Fruit fly (Drosophila melanogaster) whole organism, prepupa: ENCODE measurements around the gene Oseg1.

Source experiments
- Blimp-1 ChIP-seq: fragments of 200-800 bp; sonication (Bioruptor generic); optimal IDR thresholded peaks from 3 replicates; lab custom pipeline; 2017; ENCODE audit warnings: missing biosample characterization, missing genetic modification characterization, mild to moderate bottlenecking, moderate library complexity, missing genetic modification reagents
- CG10631 ChIP-seq: fragments of 200-800 bp; sonication (Bioruptor generic); optimal IDR thresholded peaks from 2 replicates; lab custom pipeline; 2016; ENCODE audit warnings: missing biosample characterization, missing genetic modification characterization
- CG10669 ChIP-seq: fragments of 200-800 bp; sonication (Bioruptor generic); optimal IDR thresholded peaks from 3 replicates; lab custom pipeline; 2018; ENCODE audit warnings: missing biosample characterization, mild to moderate bottlenecking, missing genetic modification characterization, moderate library complexity
- CG11294 ChIP-seq: fragments of 200-800 bp; sonication (Bioruptor generic); IDR thresholded peaks from 2 replicates; pipeline ENCODE4 v1.3.6; 2022; ENCODE audit warnings: missing biosample characterization, missing genetic modification characterization
- CG11762 ChIP-seq: fragments of 200-800 bp; sonication (Bioruptor generic); optimal IDR thresholded peaks from 3 replicates; lab custom pipeline; 2016; ENCODE audit warnings: missing biosample characterization, missing genetic modification characterization; ENCODE audit not compliant: insufficient read depth
- CG3032 ChIP-seq: fragments of 200-800 bp; optimal IDR thresholded peaks from 2 replicates; lab custom pipeline; 2019; ENCODE audit warnings: missing biosample characterization, mild to moderate bottlenecking, missing genetic modification characterization, moderate library complexity
- CG31627 ChIP-seq: fragments of 200-800 bp; sonication (Bioruptor generic); optimal IDR thresholded peaks from 3 replicates; lab custom pipeline; 2016; ENCODE audit warnings: missing biosample characterization, missing genetic modification characterization
- CG32006 ChIP-seq: fragments of 200-800 bp; sonication (Bioruptor generic); optimal IDR thresholded peaks from 3 replicates; lab custom pipeline; 2017; ENCODE audit warnings: missing biosample characterization, mild to moderate bottlenecking, missing genetic modification characterization
- CG34406 ChIP-seq: fragments of 200-800 bp; sonication (Bioruptor generic); optimal IDR thresholded peaks from 3 replicates; lab custom pipeline; 2016; ENCODE audit warnings: missing biosample characterization, missing genetic modification characterization
- CG3919 ChIP-seq: fragments of 200-800 bp; sonication (Bioruptor generic); optimal IDR thresholded peaks from 3 replicates; lab custom pipeline; 2016; ENCODE audit warnings: missing biosample characterization, missing genetic modification characterization
- CG4318 ChIP-seq: fragments of 200-800 bp; sonication (Bioruptor generic); optimal IDR thresholded peaks from 3 replicates; lab custom pipeline; 2017; ENCODE audit warnings: missing biosample characterization, mild to moderate bottlenecking, missing genetic modification characterization
- CG6163 ChIP-seq: fragments of 200-800 bp; sonication (Bioruptor generic); IDR thresholded peaks from 3 replicates; pipeline ENCODE4 v1.3.6; 2022; ENCODE audit warnings: missing biosample characterization, missing genetic modification characterization
- CG6276 ChIP-seq: fragments of 200-800 bp; sonication (Bioruptor generic); optimal IDR thresholded peaks from 2 replicates; lab custom pipeline; 2017; ENCODE audit warnings: missing biosample characterization, mild to moderate bottlenecking, missing genetic modification characterization
- CG6792 ChIP-seq: fragments of 200-800 bp; sonication (Bioruptor generic); optimal IDR thresholded peaks from 3 replicates; lab custom pipeline; 2016; ENCODE audit warnings: missing biosample characterization, missing genetic modification characterization
- CG6808 ChIP-seq: fragments of 200-800 bp; sonication (Bioruptor generic); optimal IDR thresholded peaks from 3 replicates; lab custom pipeline; 2017; ENCODE audit warnings: missing biosample characterization, missing genetic modification characterization, mild to moderate bottlenecking, moderate library complexity, missing genetic modification reagents
- CG6854 ChIP-seq: fragments of 200-800 bp; sonication (Bioruptor generic); optimal IDR thresholded peaks from 2 replicates; lab custom pipeline; 2017; ENCODE audit warnings: missing biosample characterization, mild to moderate bottlenecking, missing genetic modification characterization
- CG7368 ChIP-seq: fragments of 200-800 bp; sonication (Bioruptor generic); optimal IDR thresholded peaks from 3 replicates; lab custom pipeline; 2016; ENCODE audit warnings: missing biosample characterization, missing genetic modification characterization
- CG8119 ChIP-seq: fragments of 200-800 bp; sonication (Bioruptor generic); IDR thresholded peaks from 3 replicates; pipeline ENCODE4 v1.3.6; 2022; ENCODE audit warnings: missing biosample characterization, missing genetic modification characterization
- CG8319 ChIP-seq: fragments of 200-800 bp; sonication (Bioruptor generic); optimal IDR thresholded peaks from 3 replicates; lab custom pipeline; 2016; ENCODE audit warnings: missing biosample characterization, missing genetic modification characterization
- CG8632 ChIP-seq: fragments of 200-800 bp; sonication (Bioruptor generic); optimal IDR thresholded peaks from 3 replicates; lab custom pipeline; 2016; ENCODE audit warnings: missing biosample characterization, missing genetic modification characterization
- CG9139 ChIP-seq: fragments of 200-800 bp; sonication (Bioruptor generic); optimal IDR thresholded peaks from 3 replicates; lab custom pipeline; 2017; ENCODE audit warnings: missing biosample characterization, mild to moderate bottlenecking, missing genetic modification characterization
- Eip75B ChIP-seq: fragments of 200-800 bp; sonication (Bioruptor generic); optimal IDR thresholded peaks from 3 replicates; lab custom pipeline; 2016; ENCODE audit warnings: missing biosample characterization, missing genetic modification characterization
- Eip78C ChIP-seq: fragments of 200-800 bp; sonication (Bioruptor generic); peaks from one replicate; lab custom pipeline; 2016; ENCODE audit warnings: missing biosample characterization, missing genetic modification characterization
- Eip93F ChIP-seq: fragments of 200-800 bp; sonication (Bioruptor generic); optimal IDR thresholded peaks from 2 replicates; lab custom pipeline; 2016; ENCODE audit warnings: missing biosample characterization, mild to moderate bottlenecking, missing genetic modification characterization
- Ets21C ChIP-seq: fragments of 200-800 bp; sonication (Bioruptor generic); optimal IDR thresholded peaks from 3 replicates; lab custom pipeline; 2016; ENCODE audit warnings: missing biosample characterization, missing genetic modification characterization
- Ets96B ChIP-seq: fragments of 200-800 bp; optimal IDR thresholded peaks from 2 replicates; lab custom pipeline; 2019; ENCODE audit warnings: missing biosample characterization, mild to moderate bottlenecking, missing genetic modification characterization, moderate library complexity
- Gug ChIP-seq: fragments of 200-800 bp; sonication (Bioruptor generic); IDR thresholded peaks from 2 replicates; pipeline ENCODE4 v1.3.6; 2022; ENCODE audit warnings: missing biosample characterization, missing genetic modification characterization
- Hr38 ChIP-seq: sonication (Bioruptor generic); optimal IDR thresholded peaks from 2 replicates; lab custom pipeline; 2016; ENCODE audit warnings: missing biosample characterization, missing genetic modification characterization
- Hr39 ChIP-seq: fragments of 200-800 bp; sonication (Bioruptor generic); optimal IDR thresholded peaks from 2 replicates; lab custom pipeline; 2016; ENCODE audit warnings: missing biosample characterization, missing genetic modification characterization
- Lpt ChIP-seq: fragments of 200-800 bp; sonication (Bioruptor generic); optimal IDR thresholded peaks from 3 replicates; lab custom pipeline; 2016; ENCODE audit warnings: missing biosample characterization, missing genetic modification characterization
- Met ChIP-seq: fragments of 200-800 bp; sonication (Bioruptor generic); optimal IDR thresholded peaks from 3 replicates; lab custom pipeline; 2016; ENCODE audit warnings: missing biosample characterization, missing genetic modification characterization
- OdsH ChIP-seq: fragments of 200-800 bp; sonication (Bioruptor generic); optimal IDR thresholded peaks from 3 replicates; lab custom pipeline; 2016; ENCODE audit warnings: missing biosample characterization, missing genetic modification characterization
- Smox ChIP-seq: fragments of 200-800 bp; sonication (Bioruptor generic); optimal IDR thresholded peaks from 3 replicates; lab custom pipeline; 2016; ENCODE audit warnings: missing biosample characterization, missing genetic modification characterization
- Sox102F ChIP-seq: fragments of 200-800 bp; sonication (Bioruptor generic); optimal IDR thresholded peaks from 2 replicates; lab custom pipeline; 2016; ENCODE audit warnings: missing biosample characterization, mild to moderate bottlenecking, missing genetic modification characterization
- Sox14 ChIP-seq: fragments of 200-800 bp; sonication (Bioruptor generic); optimal IDR thresholded peaks from 3 replicates; lab custom pipeline; 2016; ENCODE audit warnings: missing biosample characterization, missing genetic modification characterization
- Sox15 ChIP-seq: fragments of 200-800 bp; sonication (Bioruptor generic); optimal IDR thresholded peaks from 3 replicates; lab custom pipeline; 2016; ENCODE audit warnings: missing biosample characterization, missing genetic modification characterization
- achi ChIP-seq: fragments of 200-800 bp; sonication (Bioruptor generic); optimal IDR thresholded peaks from 3 replicates; lab custom pipeline; 2016; ENCODE audit warnings: missing biosample characterization, missing genetic modification characterization
- acj6 ChIP-seq: fragments of 200-800 bp; sonication (Bioruptor generic); optimal IDR thresholded peaks from 3 replicates; lab custom pipeline; 2016; ENCODE audit warnings: missing biosample characterization, missing genetic modification characterization
- dac ChIP-seq: fragments of 200-800 bp; sonication (Bioruptor generic); optimal IDR thresholded peaks from 2 replicates; lab custom pipeline; 2017; ENCODE audit warnings: missing biosample characterization, mild to moderate bottlenecking, missing genetic modification characterization
- dsx ChIP-seq: fragments of 200-800 bp; optimal IDR thresholded peaks from 3 replicates; lab custom pipeline; 2019; ENCODE audit warnings: missing biosample characterization, mild to moderate bottlenecking, missing genetic modification characterization, moderate library complexity; ENCODE audit not compliant: poor library complexity, severe bottlenecking
- eg ChIP-seq: fragments of 200-800 bp; sonication (Bioruptor generic); IDR thresholded peaks from 3 replicates; pipeline ENCODE4 v1.3.6; 2022; ENCODE audit warnings: missing biosample characterization, missing genetic modification characterization
- fd85E ChIP-seq: fragments of 200-800 bp; sonication (Bioruptor generic); optimal IDR thresholded peaks from 3 replicates; lab custom pipeline; 2016; ENCODE audit warnings: missing biosample characterization, missing genetic modification characterization
- fkh ChIP-seq: fragments of 200-800 bp; sonication (Bioruptor generic); optimal IDR thresholded peaks from 3 replicates; lab custom pipeline; 2017; ENCODE audit warnings: missing biosample characterization, mild to moderate bottlenecking, missing genetic modification characterization, moderate library complexity
- lz ChIP-seq: fragments of 200-800 bp; sonication (Bioruptor generic); optimal IDR thresholded peaks from 3 replicates; lab custom pipeline; 2016; ENCODE audit warnings: missing biosample characterization, missing genetic modification characterization
- net ChIP-seq: fragments of 200-800 bp; sonication (Bioruptor generic); optimal IDR thresholded peaks from 3 replicates; lab custom pipeline; 2016; ENCODE audit warnings: missing biosample characterization, missing genetic modification characterization
- pdm3 ChIP-seq: fragments of 200-800 bp; sonication (Bioruptor generic); optimal IDR thresholded peaks from 3 replicates; lab custom pipeline; 2016; ENCODE audit warnings: missing biosample characterization, missing genetic modification characterization
- salr ChIP-seq, 2 experiments: fragments of 200-800 bp; sonication (Bioruptor generic); optimal IDR thresholded peaks; 3 replicates each; lab custom pipeline; 2016 to 2018; ENCODE audit warnings: missing biosample characterization in 2 of 2, missing genetic modification characterization in 2 of 2, mild to moderate bottlenecking in 1 of 2
- spab ChIP-seq: fragments of 200-800 bp; sonication (Bioruptor generic); optimal IDR thresholded peaks from 2 replicates; lab custom pipeline; 2017; ENCODE audit warnings: missing biosample characterization, mild to moderate bottlenecking, missing genetic modification characterization, missing genetic modification reagents
- ss ChIP-seq, 2 experiments: fragments of 200-800 bp; sonication (Bioruptor generic); optimal IDR thresholded peaks; 2 replicates in 1 of 2; 3 replicates in 1 of 2; lab custom pipeline; 2017 to 2018; ENCODE audit warnings: mild to moderate bottlenecking in 2 of 2, missing biosample characterization in 2 of 2, missing genetic modification characterization in 2 of 2, moderate library complexity in 1 of 2
- svp ChIP-seq: fragments of 200-800 bp; sonication (Bioruptor generic); peaks from one replicate; lab custom pipeline; 2016; ENCODE audit warnings: missing biosample characterization, missing genetic modification characterization
- topi ChIP-seq: fragments of 200-800 bp; sonication (Bioruptor generic); optimal IDR thresholded peaks from 3 replicates; lab custom pipeline; 2016; ENCODE audit warnings: missing biosample characterization, missing genetic modification characterization
- vri ChIP-seq: fragments of 200-800 bp; sonication (Bioruptor generic); optimal IDR thresholded peaks from 3 replicates; lab custom pipeline; 2016; ENCODE audit warnings: missing biosample characterization, mild to moderate bottlenecking, missing genetic modification characterization

Gene Oseg1

dm6 chr3L:8385055-8385454 lies 27.6 kb downstream of the Oseg1 start:
- TF ChIP-seq salr (GFP tag; optimal IDR thresholded peaks at IDR 0.05; lab: Kevin White, UChicago), result peak; percentile 61 to 87
- peak; percentile 82 for TF ChIP-seq CG4318 (GFP tag; lab: Kevin White, UChicago)
- peak; percentile 97 for TF ChIP-seq Eip78C (GFP tag; lab: Kevin White, UChicago)
- peak; percentile 48 for TF ChIP-seq Blimp-1 (GFP tag; lab: Kevin White, UChicago)
- peak in 1 of 2 experiments; percentile 83 for TF ChIP-seq ss (GFP tag; optimal IDR thresholded peaks at IDR 0.05; lab: Kevin White, UChicago)
- peak; percentile 16; the same call in 1 of the 2 replicates for TF ChIP-seq CG11294 (GFP tag; lab: Robert Waterston, UW)
- TF ChIP-seq Sox15 (GFP tag; lab: Kevin White, UChicago), result peak; percentile 78
- peak; percentile 82 for TF ChIP-seq CG8119
- peak; percentile 83 for TF ChIP-seq Sox102F (GFP tag; lab: Kevin White, UChicago)
- TF ChIP-seq Smox (GFP tag; lab: Kevin White, UChicago), result peak; percentile 68
- peak; percentile 86 for TF ChIP-seq achi (GFP tag; lab: Kevin White, UChicago)
- TF ChIP-seq OdsH, result peak; percentile 86
- peak; percentile 81 for TF ChIP-seq Hr39 (GFP tag; lab: Kevin White, UChicago)
- TF ChIP-seq CG8632, result peak; percentile 83
- TF ChIP-seq Lpt (GFP tag; lab: Kevin White, UChicago), result peak; percentile 70
- TF ChIP-seq net (GFP tag; lab: Kevin White, UChicago), result peak; percentile 87
- peak; percentile 68 for TF ChIP-seq CG31627
- no peak for TF ChIP-seq Hr38
- peak; percentile 85 for TF ChIP-seq CG6808 (GFP tag; lab: Kevin White, UChicago)
- peak; percentile 68 for TF ChIP-seq Ets96B
- TF ChIP-seq Gug, result peak; percentile 62
- peak; percentile 20 for TF ChIP-seq vri (GFP tag; lab: Kevin White, UChicago)
- TF ChIP-seq spab, result peak; percentile 74
- TF ChIP-seq CG6276 (GFP tag; lab: Kevin White, UChicago), result peak; percentile 77
- peak; percentile 83 for TF ChIP-seq CG34406 (GFP tag; lab: Kevin White, UChicago)
- peak; percentile 79 for TF ChIP-seq CG6163 (GFP tag; lab: Robert Waterston, UW)
- peak; percentile 86 for TF ChIP-seq Sox14 (GFP tag; lab: Kevin White, UChicago)
- peak; percentile 60 for TF ChIP-seq lz
- TF ChIP-seq Eip75B (GFP tag; lab: Kevin White, UChicago), result peak; percentile 88
- peak; percentile 84 for TF ChIP-seq topi (GFP tag; lab: Kevin White, UChicago)
- peak; percentile 70 for TF ChIP-seq dsx (GFP tag; lab: Kevin White, UChicago)
- TF ChIP-seq pdm3 (GFP tag; lab: Kevin White, UChicago), result peak; percentile 87
- TF ChIP-seq CG7368 (GFP tag; lab: Kevin White, UChicago), result peak; percentile 78
- peak; percentile 83 for TF ChIP-seq CG10631 (GFP tag; lab: Kevin White, UChicago)
- TF ChIP-seq acj6 (GFP tag; lab: Kevin White, UChicago), result peak; percentile 86
- peak; percentile 89 for TF ChIP-seq svp (GFP tag; lab: Kevin White, UChicago)
- TF ChIP-seq CG11762 (GFP tag; lab: Kevin White, UChicago), result peak; percentile 85
- TF ChIP-seq CG3032 (tag; lab: Kevin White, UChicago), result peak; percentile 79
- peak; percentile 54 for TF ChIP-seq dac (GFP tag; lab: Kevin White, UChicago)
- peak; percentile 56 for TF ChIP-seq CG9139 (GFP tag; lab: Kevin White, UChicago)
- no peak for TF ChIP-seq Eip93F (GFP tag; lab: Kevin White, UChicago)
- TF ChIP-seq Ets21C (GFP tag; lab: Kevin White, UChicago), result peak; percentile 47
- peak; percentile 57 for TF ChIP-seq fd85E
- TF ChIP-seq CG3919 (GFP tag; lab: Kevin White, UChicago), result peak; percentile 88
- peak; percentile 60 for TF ChIP-seq eg (GFP tag; lab: Robert Waterston, UW)
- no peak for TF ChIP-seq fkh (GFP tag; lab: Kevin White, UChicago)
- peak; percentile 85 for TF ChIP-seq CG6792 (GFP tag; lab: Kevin White, UChicago)
- peak; percentile 77 for TF ChIP-seq Met (GFP tag; lab: Kevin White, UChicago)
- peak; percentile 84 for TF ChIP-seq CG10669
- TF ChIP-seq CG8319 (GFP tag; lab: Kevin White, UChicago), result peak; percentile 69
- peak; percentile 28 for TF ChIP-seq CG6854 (GFP tag; lab: Kevin White, UChicago)
- peak; percentile 94 for TF ChIP-seq CG32006 (GFP tag; lab: Kevin White, UChicago)
